Worm (Caenorhabditis elegans): Measurements from ENCODE around the gene irld-1.

Gene irld-1

ce11 chrV:4345714-4346113, 9.2 kb downstream of the irld-1 start, which contains the start of gene figl-1:
Gene figl-1, minus strand, starts transcription at chrV:4345999.
- TF ChIP-seq zip-4 (GFP tag; optimal IDR thresholded peaks at IDR 0.05), result peak; percentile 0
- no peak for TF ChIP-seq ama-1 (optimal IDR thresholded peaks at IDR 0.05)
- no peak for TF ChIP-seq nhr-85 (tag)
- TF ChIP-seq ets-5 (GFP tag; IDR thresholded peaks at IDR 0.05), result no peak
- TF ChIP-seq unc-98 (GFP tag; IDR thresholded peaks at IDR 0.05), result no peak
- TF ChIP-seq grh-1 (GFP tag; IDR thresholded peaks at IDR 0.05), result no peak
- TF ChIP-seq tbx-2 (tag; optimal IDR thresholded peaks at IDR 0.05), result no peak
- TF ChIP-seq lin-39 (tag; optimal IDR thresholded peaks at IDR 0.05), result no peak
- no peak for TF ChIP-seq mef-2 (tag; optimal IDR thresholded peaks at IDR 0.05)
- no peak for TF ChIP-seq nhr-84 (tag; optimal IDR thresholded peaks at IDR 0.05)
- no peak for TF ChIP-seq nhr-11 (tag; optimal IDR thresholded peaks at IDR 0.05)
- TF ChIP-seq pqm-1 (tag; optimal IDR thresholded peaks at IDR 0.05), result no peak
- no peak for TF ChIP-seq lin-14 (GFP tag; optimal IDR thresholded peaks at IDR 0.05)
- TF ChIP-seq hlh-4 (tag; optimal IDR thresholded peaks at IDR 0.05), result no peak
- TF ChIP-seq hpl-2 (GFP tag; optimal IDR thresholded peaks at IDR 0.05), result no peak
- no peak for TF ChIP-seq snpc-4 (tag; optimal IDR thresholded peaks at IDR 0.05)
- no peak for TF ChIP-seq nhr-20 (tag; optimal IDR thresholded peaks at IDR 0.05)
- no peak for TF ChIP-seq dpl-1 (GFP tag; optimal IDR thresholded peaks at IDR 0.05)
- no peak for TF ChIP-seq ceh-82 (tag; optimal IDR thresholded peaks at IDR 0.05)
- TF ChIP-seq nhr-71 (tag; optimal IDR thresholded peaks at IDR 0.05), result peak; percentile 7
- peak in 1 of 2 experiments; percentile 9 for TF ChIP-seq efl-1 (optimal IDR thresholded peaks at IDR 0.05)
- peak in 1 of 2 experiments; percentile 86 for TF ChIP-seq efl-1 (GFP tag; optimal IDR thresholded peaks at IDR 0.05 in 1 of 2)
- TF ChIP-seq aly-2 (tag; optimal IDR thresholded peaks at IDR 0.05), result no peak
- TF ChIP-seq ceh-8 (GFP tag; optimal IDR thresholded peaks at IDR 0.05), result no peak
- no peak for TF ChIP-seq egl-27 (tag; optimal IDR thresholded peaks at IDR 0.05)
- no peak for TF ChIP-seq zag-1 (tag; optimal IDR thresholded peaks at IDR 0.05)
- TF ChIP-seq elt-2 (tag; optimal IDR thresholded peaks at IDR 0.05), result peak; percentile 6
- TF ChIP-seq mdl-1 (tag; optimal IDR thresholded peaks at IDR 0.05), result no peak
- no peak for TF ChIP-seq snu-23 (GFP tag; optimal IDR thresholded peaks at IDR 0.05)
- TF ChIP-seq nhr-237 (tag; optimal IDR thresholded peaks at IDR 0.05), result no peak
- no peak for TF ChIP-seq nhr-76 (tag; optimal IDR thresholded peaks at IDR 0.05)

ce11 chrV:4346325-4346724, 9.8 kb downstream of the irld-1 start, which contains the start of gene hpo-18:
Gene hpo-18, minus strand, starts transcription at chrV:4346425.
- no peak for TF ChIP-seq nhr-11 (tag; optimal IDR thresholded peaks at IDR 0.05)
- TF ChIP-seq pax-3 (tag; optimal IDR thresholded peaks at IDR 0.05), result no peak
- no peak for TF ChIP-seq dpl-1 (GFP tag; optimal IDR thresholded peaks at IDR 0.05)
- TF ChIP-seq fkh-8 (tag; optimal IDR thresholded peaks at IDR 0.05), result no peak
- no peak for TF ChIP-seq sox-4 (tag; optimal IDR thresholded peaks at IDR 0.05)
- no peak for TF ChIP-seq unc-130 (tag; optimal IDR thresholded peaks at IDR 0.05)
- no peak for TF ChIP-seq lin-14 (GFP tag; optimal IDR thresholded peaks at IDR 0.05)

ce11 chrV:4346799-4347198, 10.2 kb downstream of the irld-1 start, which contains the start of gene mcm-7:
Gene mcm-7, plus strand, starts transcription at chrV:4347166.
- no peak for TF ChIP-seq ama-1 (optimal IDR thresholded peaks at IDR 0.05)
- TF ChIP-seq egl-27 (tag; optimal IDR thresholded peaks at IDR 0.05), result no peak
- peak; percentile 37 for TF ChIP-seq F16B12.6 (tag; optimal IDR thresholded peaks at IDR 0.05)
- no peak for TF ChIP-seq sox-4 (tag; optimal IDR thresholded peaks at IDR 0.05)
- peak in 1 of 2 experiments; percentile 53 for TF ChIP-seq mdl-1 (tag; optimal IDR thresholded peaks at IDR 0.05)
- peak; percentile 46 for TF ChIP-seq nhr-77 (tag; optimal IDR thresholded peaks at IDR 0.05)
- peak; percentile 33 for TF ChIP-seq lin-15B (tag; optimal IDR thresholded peaks at IDR 0.05)
- TF ChIP-seq nhr-11 (tag; optimal IDR thresholded peaks at IDR 0.05), result no peak
- no peak for TF ChIP-seq Y116A8C.19 (tag; optimal IDR thresholded peaks at IDR 0.05; ENCODE audit: borderline replicate concordance)
- TF ChIP-seq snpc-4 (tag; optimal IDR thresholded peaks at IDR 0.05), result peak; percentile 17
- TF ChIP-seq xbp-1 (tag; optimal IDR thresholded peaks at IDR 0.05), result peak; percentile 46
- TF ChIP-seq mep-1 (tag; optimal IDR thresholded peaks at IDR 0.05), result no peak
- no peak for TF ChIP-seq pag-3 (tag; optimal IDR thresholded peaks at IDR 0.05; ENCODE audit: borderline replicate concordance, insufficient read depth)
- TF ChIP-seq efl-3 (GFP tag; optimal IDR thresholded peaks at IDR 0.05), result no peak
- TF ChIP-seq lin-14 (GFP tag; optimal IDR thresholded peaks at IDR 0.05), result peak; percentile 38
- TF ChIP-seq lin-13 (GFP tag; optimal IDR thresholded peaks at IDR 0.05), result peak; percentile 16
- no peak for TF ChIP-seq zag-1 (tag; optimal IDR thresholded peaks at IDR 0.05)
- TF ChIP-seq ceh-88 (GFP tag; IDR thresholded peaks at IDR 0.05), result no peak
- TF ChIP-seq ceh-63 (GFP tag; optimal IDR thresholded peaks at IDR 0.05), result no peak
- TF ChIP-seq nhr-20 (tag; optimal IDR thresholded peaks at IDR 0.05), result peak; percentile 52
- TF ChIP-seq C16A3.4 (tag; optimal IDR thresholded peaks at IDR 0.05), result peak; percentile 85
- TF ChIP-seq ztf-4 (tag; optimal IDR thresholded peaks at IDR 0.05), result no peak
- TF ChIP-seq ceh-8 (GFP tag; optimal IDR thresholded peaks at IDR 0.05), result no peak
- no peak for TF ChIP-seq fos-1 (tag; optimal IDR thresholded peaks at IDR 0.05)
- no peak for TF ChIP-seq aha-1 (tag; optimal IDR thresholded peaks at IDR 0.05)
- peak; percentile 60 for TF ChIP-seq rnt-1 (tag; optimal IDR thresholded peaks at IDR 0.05)
- TF ChIP-seq zip-4 (GFP tag; optimal IDR thresholded peaks at IDR 0.05), result no peak
